Worm (Caenorhabditis elegans): ENCODE results near the gene srt-18.

The srt-18 gene

ce11 chrV:8990194-8990649, 25.2 kb downstream of the srt-18 start, which contains the start of gene F59E11.7:
F59E11.7 (plus strand) TSS chrV:8990244.
- TF ChIP-seq ztf-25 (GFP tag; IDR thresholded peaks at IDR 0.05) (no peak), attf-3 (GFP tag; conservative IDR thresholded peaks at IDR 0.05) (no peak), lin-35 (GFP tag; optimal IDR thresholded peaks at IDR 0.05) (no peak), F22D6.2 (tag; optimal IDR thresholded peaks at IDR 0.05) (no peak), F57A8.1 (GFP tag; optimal IDR thresholded peaks at IDR 0.05) (no peak), rpc-1 (optimal IDR thresholded peaks at IDR 0.05) (no peak), rpc-1 (tag; optimal IDR thresholded peaks at IDR 0.05) (no peak), D2030.7 (GFP tag; IDR thresholded peaks at IDR 0.05) (no peak), T26A5.8 (tag; optimal IDR thresholded peaks at IDR 0.05) (no peak), tlf-1 (GFP tag; optimal IDR thresholded peaks at IDR 0.05) (no peak), dox-1 (GFP tag; IDR thresholded peaks at IDR 0.05) (no peak), ekl-4 (GFP tag; IDR thresholded peaks at IDR 0.05) (no peak)

- TF ChIP-seq lin-35 (GFP tag; optimal IDR thresholded peaks at IDR 0.05) (no peak), tbp1 (GFP tag; optimal IDR thresholded peaks at IDR 0.05) (no peak), lir-1 (GFP tag; conservative IDR thresholded peaks at IDR 0.05) (no peak)
Measured at ce11 chrV:8988104-8988503, 27.3 kb downstream of the srt-18 start, which contains the start of gene str-87. str-87 (minus strand) TSS chrV:8988204.

ce11 chrV:8985740-8986139, 29.7 kb downstream of the srt-18 start, which contains the start of gene str-85:
str-85 (minus strand) TSS chrV:8985840.
- no peak for TF ChIP-seq egl-18 (GFP tag; IDR thresholded peaks at IDR 0.05)
- no peak for TF ChIP-seq F23B12.7 (tag; optimal IDR thresholded peaks at IDR 0.05; ENCODE audit: insufficient read depth)
- no peak for TF ChIP-seq fkh-3 (tag; optimal IDR thresholded peaks at IDR 0.05)
- no peak for TF ChIP-seq Y56A3A.18 (GFP tag; IDR thresholded peaks at IDR 0.05)
- no peak for TF ChIP-seq cebp-1 (GFP tag; IDR thresholded peaks at IDR 0.05)
- TF ChIP-seq cebp-1 (tag; optimal IDR thresholded peaks at IDR 0.05), result no peak
- no peak for TF ChIP-seq ceh-100 (GFP tag; IDR thresholded peaks at IDR 0.05)
- no peak for TF ChIP-seq atf-7 (tag; optimal IDR thresholded peaks at IDR 0.05)
- no peak for TF ChIP-seq ekl-4 (GFP tag; IDR thresholded peaks at IDR 0.05)
- no peak for TF ChIP-seq K11D2.4 (GFP tag; IDR thresholded peaks at IDR 0.05)
- no peak for TF ChIP-seq madf-3 (GFP tag; IDR thresholded peaks at IDR 0.05)
- TF ChIP-seq hrde-1 (tag; optimal IDR thresholded peaks at IDR 0.05; ENCODE audit: borderline replicate concordance), result no peak
- TF ChIP-seq somi-1 (GFP tag; optimal IDR thresholded peaks at IDR 0.05), result no peak
- TF ChIP-seq ceh-58 (GFP tag; IDR thresholded peaks at IDR 0.05), result no peak
- TF ChIP-seq C06A6.2 (GFP tag; conservative IDR thresholded peaks at IDR 0.05), result no peak
- no peak for TF ChIP-seq mxl-1 (tag; optimal IDR thresholded peaks at IDR 0.05)
- TF ChIP-seq ama-1 (optimal IDR thresholded peaks at IDR 0.05), result no peak
- TF ChIP-seq ama-1 (GFP tag; optimal IDR thresholded peaks at IDR 0.05), result no peak
- no peak for TF ChIP-seq nhr-80 (tag; optimal IDR thresholded peaks at IDR 0.05)
- no peak for TF ChIP-seq let-607 (tag; optimal IDR thresholded peaks at IDR 0.05)

- TF ChIP-seq ccch-3 (GFP tag; optimal IDR thresholded peaks at IDR 0.05) (no peak), K12H6.12 (tag; optimal IDR thresholded peaks at IDR 0.05) (no peak), ztf-3 (GFP tag; optimal IDR thresholded peaks at IDR 0.05) (no peak), F10E7.11 (tag; optimal IDR thresholded peaks at IDR 0.05) (no peak), snpc-4 (GFP tag; optimal IDR thresholded peaks at IDR 0.05) (no peak), snpc-4 (tag; optimal IDR thresholded peaks at IDR 0.05) (no peak), attf-6 (GFP tag; IDR thresholded peaks at IDR 0.05) (no peak), nhr-90 (tag; optimal IDR thresholded peaks at IDR 0.05) (no peak), hmg-1.2 (GFP tag; IDR thresholded peaks at IDR 0.05) (no peak), lin-35 (GFP tag; optimal IDR thresholded peaks at IDR 0.05) (no peak)
Measured at ce11 chrV:8984783-8985182, 30.7 kb downstream of the srt-18 start.
